Worm (Caenorhabditis elegans) whole organism, L3 larva: ENCODE data around the gene nhr-46.

Experiments
- ama-1 ChIP-seq: fragments of 150-350 bp; optimal IDR thresholded peaks from 2 replicates; lab custom pipeline; 2018
- elt-3 ChIP-seq, 3 experiments: fragments of 150-350 bp in 1 of 3; sonication (generic microtip) in 2 of 3; optimal IDR thresholded peaks; 2 replicates in 2 of 3; 4 replicates in 1 of 3; lab custom pipeline; 2014 to 2017; ENCODE audit warnings: missing biosample characterization in 3 of 3, missing genetic modification characterization in 3 of 3
- jun-1 ChIP-seq: fragments of 150-350 bp; optimal IDR thresholded peaks from 2 replicates; lab custom pipeline; 2014; ENCODE audit warnings: missing biosample characterization, missing genetic modification reagents, missing genetic modification characterization
- nhr-237 ChIP-seq: fragments of 150-350 bp; optimal IDR thresholded peaks from 2 replicates; lab custom pipeline; 2014; ENCODE audit warnings: missing biosample characterization, missing genetic modification characterization
- nhr-43 ChIP-seq: sonication (generic microtip); optimal IDR thresholded peaks from 2 replicates; lab custom pipeline; 2016; ENCODE audit warnings: mild to moderate bottlenecking, missing genetic modification characterization, missing compliant biosample characterization; ENCODE audit not compliant: poor library complexity, severe bottlenecking
- pha-4 ChIP-seq: fragments of 150-350 bp; optimal IDR thresholded peaks from 2 replicates; lab custom pipeline; 2014; ENCODE audit warnings: missing biosample characterization, missing genetic modification reagents, missing genetic modification characterization
- sea-2 ChIP-seq: fragments of 150-350 bp; sonication (generic microtip); optimal IDR thresholded peaks from 4 replicates; lab custom pipeline; 2014; ENCODE audit warnings: missing biosample characterization, missing genetic modification reagents, missing genetic modification characterization
- tbx-2 ChIP-seq: sonication (generic microtip); optimal IDR thresholded peaks from 2 replicates; lab custom pipeline; 2016; ENCODE audit warnings: mild to moderate bottlenecking, missing genetic modification characterization, missing compliant biosample characterization
- ztf-11 ChIP-seq: fragments of 150-350 bp; optimal IDR thresholded peaks from 2 replicates; lab custom pipeline; 2014; ENCODE audit warnings: missing biosample characterization, missing genetic modification characterization

DNA sequence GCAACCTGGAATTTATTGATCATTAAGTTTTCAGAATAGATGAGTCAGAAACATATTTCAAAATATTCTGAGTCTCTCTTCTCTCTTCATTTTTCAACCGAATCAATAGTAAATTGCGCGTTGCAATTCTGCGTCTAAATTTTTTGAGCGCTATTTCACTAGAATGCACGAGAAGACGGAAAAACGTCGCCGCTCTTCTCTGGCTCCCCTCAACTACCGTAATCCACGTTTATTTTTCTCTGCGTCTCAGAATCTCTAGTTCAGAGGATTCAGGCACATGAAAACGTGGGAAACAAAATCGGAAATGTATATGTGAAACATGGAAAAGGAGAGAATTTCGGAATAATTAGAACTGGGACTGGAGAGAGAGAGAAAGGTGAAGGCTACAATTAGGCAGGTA, 47.8 kb upstream of the nhr-46 start:
- TF ChIP-seq ztf-11 (tag; lab: Kevin White, UChicago) (no peak), nhr-43 (tag; lab: Kevin White, UChicago) (no peak), nhr-237 (tag; lab: Kevin White, UChicago) (no peak), pha-4 (peak; percentile 30), ama-1 (lab: Kevin White, UChicago) (no peak), tbx-2 (tag; lab: Kevin White, UChicago) (no peak), elt-3 (tag; optimal IDR thresholded peaks at IDR 0.05; lab: Kevin White, UChicago) (no peak), sea-2 (GFP tag; lab: Kevin White, UChicago) (no peak), jun-1 (peak; percentile 57)
